Worm (Caenorhabditis elegans) whole organism, L2 larva: ENCODE measurements around the gene W08F4.12.

Experiments used
- C34F6.9 ChIP-seq: fragments of 150-350 bp; optimal IDR thresholded peaks from 2 replicates; lab custom pipeline; 2014; ENCODE audit warnings: missing biosample characterization, missing genetic modification characterization
- Y55F3AM.14 ChIP-seq: fragments of 200-800 bp; sonication (Bioruptor generic); optimal IDR thresholded peaks from 2 replicates; lab custom pipeline; 2018; ENCODE audit warnings: mild to moderate bottlenecking, missing genetic modification characterization, missing compliant biosample characterization
- ZK546.5 ChIP-seq: sonication (generic microtip); optimal IDR thresholded peaks from 2 replicates; lab custom pipeline; 2017; ENCODE audit warnings: missing biosample characterization, missing genetic modification characterization
- aly-2 ChIP-seq: fragments of 150-350 bp; optimal IDR thresholded peaks from 2 replicates; lab custom pipeline; 2014; ENCODE audit warnings: missing biosample characterization, missing genetic modification characterization
- blmp-1 ChIP-seq: sonication (generic microtip); optimal IDR thresholded peaks from 2 replicates; lab custom pipeline; 2017; ENCODE audit warnings: missing genetic modification characterization, mild to moderate bottlenecking, missing compliant biosample characterization, antibody characterized with exemption, moderate library complexity; ENCODE audit not compliant: insufficient read depth
- ceh-82 ChIP-seq: fragments of 150-350 bp; optimal IDR thresholded peaks from 2 replicates; lab custom pipeline; 2014; ENCODE audit warnings: missing biosample characterization, missing genetic modification characterization
- crh-2 ChIP-seq: sonication (generic microtip); optimal IDR thresholded peaks from 2 replicates; lab custom pipeline; 2017; ENCODE audit warnings: missing biosample characterization, missing genetic modification characterization
- egl-27 ChIP-seq: sonication (generic microtip); optimal IDR thresholded peaks from 3 replicates; lab custom pipeline; 2017; ENCODE audit warnings: missing biosample characterization, missing genetic modification reagents, missing genetic modification characterization
- elt-1 ChIP-seq: fragments of 150-350 bp; optimal IDR thresholded peaks from 2 replicates; lab custom pipeline; 2014; ENCODE audit warnings: missing biosample characterization, missing genetic modification characterization
- fos-1 ChIP-seq: fragments of 150-350 bp; optimal IDR thresholded peaks from 2 replicates; lab custom pipeline; 2014; ENCODE audit warnings: missing biosample characterization, missing genetic modification characterization
- gmeb-1 ChIP-seq: fragments of 150-350 bp; optimal IDR thresholded peaks from 2 replicates; lab custom pipeline; 2014; ENCODE audit warnings: missing biosample characterization, missing genetic modification characterization
- lin-11 ChIP-seq: fragments of 150-350 bp; sonication (generic microtip); optimal IDR thresholded peaks from 2 replicates; lab custom pipeline; 2014; ENCODE audit warnings: missing biosample characterization, missing genetic modification characterization, inconsistent platforms, mixed read lengths
- lin-13 ChIP-seq: fragments of 150-350 bp; optimal IDR thresholded peaks from 2 replicates; lab custom pipeline; 2014; ENCODE audit warnings: missing biosample characterization, missing genetic modification reagents, missing genetic modification characterization
- lsy-2 ChIP-seq, 2 experiments: fragments of 150-350 bp in 1 of 2; sonication (generic microtip) in 1 of 2; optimal IDR thresholded peaks; 2 replicates each; lab custom pipeline; 2014 to 2017; ENCODE audit warnings: missing biosample characterization in 2 of 2, missing genetic modification characterization in 2 of 2
- mdl-1 ChIP-seq, 2 experiments: fragments of 150-350 bp in 1 of 2; sonication (generic microtip) in 1 of 2; optimal IDR thresholded peaks; 2 replicates each; lab custom pipeline; 2017; ENCODE audit warnings: missing biosample characterization in 2 of 2, missing genetic modification characterization in 2 of 2
- nhr-10 ChIP-seq: sonication (generic microtip); optimal IDR thresholded peaks from 2 replicates; lab custom pipeline; 2017; ENCODE audit warnings: missing biosample characterization, missing genetic modification characterization
- nhr-11 ChIP-seq: fragments of 150-350 bp; optimal IDR thresholded peaks from 2 replicates; lab custom pipeline; 2014; ENCODE audit warnings: missing biosample characterization, missing genetic modification characterization
- nhr-129 ChIP-seq: fragments of 150-350 bp; optimal IDR thresholded peaks from 2 replicates; lab custom pipeline; 2014; ENCODE audit warnings: missing biosample characterization, missing genetic modification characterization
- nhr-21 ChIP-seq: fragments of 150-350 bp; optimal IDR thresholded peaks from 2 replicates; lab custom pipeline; 2014; ENCODE audit warnings: missing biosample characterization, missing genetic modification characterization
- nhr-237 ChIP-seq: fragments of 150-350 bp; optimal IDR thresholded peaks from 2 replicates; lab custom pipeline; 2014; ENCODE audit warnings: missing biosample characterization, missing genetic modification characterization
- nhr-77 ChIP-seq: fragments of 150-350 bp; optimal IDR thresholded peaks from 2 replicates; lab custom pipeline; 2014; ENCODE audit warnings: missing biosample characterization, missing genetic modification characterization
- peb-1 ChIP-seq: fragments of 150-350 bp; optimal IDR thresholded peaks from 2 replicates; lab custom pipeline; 2014; ENCODE audit warnings: missing biosample characterization, missing genetic modification characterization
- sem-4 ChIP-seq: fragments of 150-350 bp; optimal IDR thresholded peaks from 2 replicates; lab custom pipeline; 2014; ENCODE audit warnings: missing biosample characterization, missing genetic modification reagents, missing genetic modification characterization
- skn-1 ChIP-seq: sonication (generic microtip); optimal IDR thresholded peaks from 2 replicates; lab custom pipeline; 2017; ENCODE audit warnings: missing biosample characterization, missing genetic modification characterization
- sma-9 ChIP-seq, 2 experiments: fragments of 150-350 bp in 1 of 2; sonication (generic microtip) in 1 of 2; optimal IDR thresholded peaks; 2 replicates each; lab custom pipeline; 2014 to 2016; ENCODE audit warnings: missing genetic modification characterization in 2 of 2, mild to moderate bottlenecking in 1 of 2, missing biosample characterization in 1 of 2, missing compliant biosample characterization in 1 of 2, missing genetic modification reagents in 1 of 2, moderate library complexity in 1 of 2
- snpc-4 ChIP-seq: fragments of 150-350 bp; optimal IDR thresholded peaks from 2 replicates; lab custom pipeline; 2014; ENCODE audit warnings: missing biosample characterization, missing genetic modification characterization
- unc-39 ChIP-seq: fragments of 150-350 bp; optimal IDR thresholded peaks from 2 replicates; lab custom pipeline; 2014; ENCODE audit warnings: missing biosample characterization, missing genetic modification characterization
- unc-55 ChIP-seq: fragments of 150-350 bp; sonication (generic microtip); optimal IDR thresholded peaks from 3 replicates; lab custom pipeline; 2014; ENCODE audit warnings: missing biosample characterization, missing genetic modification reagents, missing genetic modification characterization
- ztf-1 ChIP-seq: fragments of 200-800 bp; sonication (Bioruptor generic); conservative IDR thresholded peaks from 2 replicates; pipeline ENCODE4 v1.3.6; 2022; ENCODE audit warnings: missing genetic modification characterization, missing compliant biosample characterization
- ztf-11 ChIP-seq: sonication (generic microtip); optimal IDR thresholded peaks from 2 replicates; lab custom pipeline; 2017; ENCODE audit warnings: missing biosample characterization, missing genetic modification characterization

W08F4.12 gene

ce11 chrII:580189-580643, 4.0 kb downstream of the W08F4.12 start, which contains the start of the genes cdc-37 and W08F4.3:
TSS of gene cdc-37 (minus strand) at chrII:580593.
TSS of gene W08F4.3 (plus strand) at chrII:580602.
- TF ChIP-seq mdl-1 (tag; optimal IDR thresholded peaks at IDR 0.05; lab: Kevin White, UChicago) (no peak), lsy-2 (tag; optimal IDR thresholded peaks at IDR 0.05; lab: Kevin White, UChicago) (peak in 1 of 2 experiments; percentile 10), gmeb-1 (peak; percentile 23), nhr-129 (peak; percentile 14), nhr-237 (tag; lab: Kevin White, UChicago) (no peak), unc-55 (GFP tag; lab: Kevin White, UChicago) (peak; percentile 20), nhr-21 (tag; lab: Kevin White, UChicago) (no peak), C34F6.9 (tag; lab: Kevin White, UChicago) (peak; percentile 19), ztf-1 (GFP tag; lab: Robert Waterston, UW) (no peak)

DNA sequence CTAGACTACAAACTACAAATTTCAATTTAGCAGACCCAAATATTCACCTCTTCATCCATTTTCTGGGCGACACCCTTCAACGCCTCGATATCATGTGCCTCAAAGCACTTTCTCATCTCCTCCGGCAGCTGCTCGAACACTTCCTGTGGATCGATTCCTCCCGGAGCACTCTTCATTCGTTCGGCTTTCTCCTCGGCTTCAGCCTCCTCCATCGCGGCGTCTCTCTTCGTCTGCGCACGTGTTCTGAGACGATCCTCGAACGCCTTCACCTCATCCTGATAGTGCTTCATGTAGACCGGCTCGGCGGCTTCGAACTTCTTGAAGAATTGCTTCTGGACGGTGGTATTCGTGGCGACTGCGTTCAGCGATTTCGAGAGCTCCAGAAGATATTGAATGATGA, 5.4 kb downstream of the W08F4.12 start:
- TF ChIP-seq lin-13 (GFP tag; lab: Kevin White, UChicago) (no peak), ztf-11 (no peak), crh-2 (tag; lab: Kevin White, UChicago) (no peak), ztf-1 (GFP tag; lab: Robert Waterston, UW) (no peak), nhr-10 (no peak), sma-9 (GFP tag; optimal IDR thresholded peaks at IDR 0.05; lab: Kevin White, UChicago) (no peak), sma-9 (tag; optimal IDR thresholded peaks at IDR 0.05; lab: Kevin White, UChicago) (no peak), skn-1 (tag; lab: Kevin White, UChicago) (no peak), egl-27 (tag; lab: Kevin White, UChicago) (no peak), aly-2 (no peak), snpc-4 (tag; lab: Kevin White, UChicago) (no peak)

DNA sequence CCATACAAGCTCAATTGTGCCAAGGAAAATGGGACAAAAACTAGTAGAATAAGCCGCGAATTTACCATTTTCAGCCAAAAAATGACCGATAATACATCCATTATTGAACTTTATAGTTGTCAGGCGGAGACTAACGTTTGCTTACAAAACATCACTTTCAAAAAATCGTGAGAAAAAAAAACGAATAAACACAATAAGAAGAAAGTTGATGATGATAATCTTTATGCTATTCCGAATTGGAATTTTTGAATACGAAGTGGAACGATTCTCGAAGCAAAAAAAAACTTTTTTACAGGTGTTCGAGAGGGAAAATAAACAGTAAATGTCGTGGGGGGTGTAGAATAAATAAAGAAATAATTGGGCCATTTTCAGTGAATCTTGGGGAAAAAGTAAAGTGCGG, 6.6 kb downstream of the W08F4.12 start, which contains the start of gene W08F4.7:
Gene W08F4.7 (minus strand): TSS at position 101 of the 400 bp plus-strand sequence.
- no peak for TF ChIP-seq ztf-11
- no peak for TF ChIP-seq peb-1
- no peak for TF ChIP-seq mdl-1 (tag; optimal IDR thresholded peaks at IDR 0.05; lab: Kevin White, UChicago)
- no peak for TF ChIP-seq ceh-82 (tag; lab: Kevin White, UChicago)

ce11 chrII:574064-574463, 10.2 kb downstream of the W08F4.12 start:
- TF ChIP-seq unc-55 (GFP tag; lab: Kevin White, UChicago) (no peak), elt-1 (tag; lab: Kevin White, UChicago) (no peak), crh-2 (tag; lab: Kevin White, UChicago) (no peak), nhr-77 (tag; lab: Kevin White, UChicago) (no peak), mdl-1 (tag; optimal IDR thresholded peaks at IDR 0.05; lab: Kevin White, UChicago) (no peak), fos-1 (tag; lab: Kevin White, UChicago) (no peak)

ce11 chrII:572010-572409, 12.2 kb downstream of the W08F4.12 start, which contains the start of gene mlt-8:
TSS of gene mlt-8 (minus strand) at chrII:572110.
- TF ChIP-seq nhr-21 (tag; lab: Kevin White, UChicago) = no peak
- TF ChIP-seq mdl-1 (tag; optimal IDR thresholded peaks at IDR 0.05; lab: Kevin White, UChicago) = no peak
- TF ChIP-seq nhr-11 (tag; lab: Kevin White, UChicago) = no peak
- no peak for TF ChIP-seq unc-55 (GFP tag; lab: Kevin White, UChicago)
- no peak for TF ChIP-seq Y55F3AM.14 (GFP tag; lab: Kevin White, UChicago)
- no peak for TF ChIP-seq nhr-237 (tag; lab: Kevin White, UChicago)
- TF ChIP-seq unc-39 (tag; lab: Kevin White, UChicago) = no peak
- TF ChIP-seq peb-1 = no peak
- no peak for TF ChIP-seq lin-11 (tag; lab: Kevin White, UChicago)
- TF ChIP-seq nhr-10 = no peak
- TF ChIP-seq lin-13 (GFP tag; lab: Kevin White, UChicago) = no peak

DNA sequence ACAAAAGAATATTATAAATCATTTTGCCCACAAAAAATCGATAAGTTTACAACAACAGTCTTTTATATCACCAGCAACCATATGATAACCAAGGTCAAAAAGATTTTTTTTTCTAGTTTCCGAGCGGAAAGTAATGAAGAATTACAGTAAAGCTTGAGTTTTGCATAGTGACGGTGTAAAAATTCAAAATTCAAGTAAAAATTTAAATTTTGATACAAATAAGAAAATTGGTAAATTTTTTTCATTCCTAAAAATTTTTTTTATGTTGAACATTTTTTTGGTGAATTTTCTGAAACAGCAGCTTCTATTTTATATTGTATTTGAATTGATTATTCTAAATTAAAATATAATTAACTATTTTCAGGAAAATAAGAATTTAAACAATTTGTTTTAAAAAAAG, 15.4 kb downstream of the W08F4.12 start, which contains the start of gene W08F4.5:
Gene W08F4.5 (minus strand): TSS at position 101 of the 400 bp plus-strand sequence.
- TF ChIP-seq ztf-1 (GFP tag; lab: Robert Waterston, UW) = no peak
- no peak for TF ChIP-seq snpc-4 (tag; lab: Kevin White, UChicago)
- no peak for TF ChIP-seq sem-4
- no peak for TF ChIP-seq blmp-1 (tag; lab: Kevin White, UChicago)
- TF ChIP-seq Y55F3AM.14 (GFP tag; lab: Kevin White, UChicago) = no peak
- no peak for TF ChIP-seq ZK546.5 (tag; lab: Kevin White, UChicago)
